Fruit fly (Drosophila melanogaster) whole organism, wandering third instar larva: Measurements from ENCODE around the gene CG6294.

Experiments used
- Abd-B ChIP-seq: fragments of >200 bp; optimal IDR thresholded peaks from 2 replicates; lab custom pipeline; 2017; ENCODE audit warnings: missing biosample characterization, missing genetic modification characterization
- CG32264 ChIP-seq: fragments of 200-800 bp; sonication (Bioruptor generic); optimal IDR thresholded peaks from 2 replicates; lab custom pipeline; 2016; ENCODE audit warnings: missing biosample characterization, missing genetic modification characterization
- CG9705 ChIP-seq: fragments of 200-800 bp; sonication (Bioruptor generic); optimal IDR thresholded peaks from 2 replicates; lab custom pipeline; 2018; ENCODE audit warnings: missing biosample characterization, mild to moderate bottlenecking, missing genetic modification characterization
- CrebA ChIP-seq: fragments of 200-800 bp; sonication (Bioruptor generic); optimal IDR thresholded peaks from 2 replicates; lab custom pipeline; 2016; ENCODE audit warnings: missing biosample characterization, mild to moderate bottlenecking, missing genetic modification characterization, borderline replicate concordance
- Dfd ChIP-seq: fragments of >200 bp; optimal IDR thresholded peaks from 2 replicates; lab custom pipeline; 2017; ENCODE audit warnings: missing biosample characterization, missing genetic modification characterization
- Dif ChIP-seq: fragments of 200-275, 200-300 bp; sonication (Bioruptor generic); optimal IDR thresholded peaks from 2 replicates; lab custom pipeline; 2018; ENCODE audit warnings: missing biosample characterization, missing genetic modification characterization; ENCODE audit not compliant: partially characterized antibody
- GATAd ChIP-seq: sonication (Bioruptor generic); optimal IDR thresholded peaks from 2 replicates; lab custom pipeline; 2016; ENCODE audit warnings: missing biosample characterization, missing genetic modification characterization
- HLH106 ChIP-seq: fragments of 200-800 bp; optimal IDR thresholded peaks from 3 replicates; lab custom pipeline; 2019; ENCODE audit warnings: missing biosample characterization, mild to moderate bottlenecking, missing genetic modification characterization, moderate library complexity
- Hnf4 ChIP-seq: fragments of 200-800 bp; sonication (Bioruptor generic); optimal IDR thresholded peaks from 2 replicates; lab custom pipeline; 2016; ENCODE audit warnings: missing biosample characterization, mild to moderate bottlenecking, missing genetic modification characterization
- Hr78 ChIP-seq: fragments of >200 bp; optimal IDR thresholded peaks from 2 replicates; lab custom pipeline; 2017; ENCODE audit warnings: missing biosample characterization, missing genetic modification characterization
- Hr83 ChIP-seq: fragments of 200-300 bp; sonication (Bioruptor generic); optimal IDR thresholded peaks from 2 replicates; lab custom pipeline; 2016; ENCODE audit warnings: missing biosample characterization, mild to moderate bottlenecking, missing genetic modification characterization, moderate library complexity; ENCODE audit not compliant: poor library complexity, severe bottlenecking
- Jra ChIP-seq: sonication (Bioruptor generic); optimal IDR thresholded peaks from 2 replicates; lab custom pipeline; 2016; ENCODE audit warnings: missing biosample characterization, missing genetic modification characterization
- Mio ChIP-seq: sonication (Bioruptor generic); optimal IDR thresholded peaks from 2 replicates; lab custom pipeline; 2016; ENCODE audit warnings: missing biosample characterization, missing genetic modification characterization
- Myc ChIP-seq: fragments of >200 bp; optimal IDR thresholded peaks from 2 replicates; lab custom pipeline; 2017
- N ChIP-seq: fragments of >200 bp; optimal IDR thresholded peaks from 2 replicates; lab custom pipeline; 2018; ENCODE audit warnings: missing biosample characterization, missing external identifiers, missing genetic modification characterization
- OdsH ChIP-seq: fragments of 200-800 bp; sonication (Bioruptor generic); optimal IDR thresholded peaks from 2 replicates; lab custom pipeline; 2016; ENCODE audit warnings: missing biosample characterization, mild to moderate bottlenecking, missing genetic modification characterization
- Rel ChIP-seq, 2 experiments: fragments of 200-800 bp; sonication (Bioruptor generic) in 1 of 2; optimal IDR thresholded peaks; 2 replicates in 1 of 2; 3 replicates in 1 of 2; lab custom pipeline; 2016 to 2019; ENCODE audit warnings: mild to moderate bottlenecking in 2 of 2, missing biosample characterization in 2 of 2, missing genetic modification characterization in 2 of 2, moderate library complexity in 1 of 2
- Sp1 ChIP-seq: fragments of 200-800 bp; sonication (Bioruptor generic); optimal IDR thresholded peaks from 3 replicates; lab custom pipeline; 2019; ENCODE audit warnings: missing biosample characterization, mild to moderate bottlenecking, missing genetic modification characterization, moderate library complexity
- Vsx2 ChIP-seq: fragments of 200-300, 225-300 bp; sonication (Bioruptor generic); optimal IDR thresholded peaks from 2 replicates; lab custom pipeline; 2018; ENCODE audit warnings: missing biosample characterization, missing genetic modification characterization; ENCODE audit not compliant: partially characterized antibody
- br ChIP-seq: fragments of 200-800 bp; sonication (Bioruptor generic); optimal IDR thresholded peaks from 2 replicates; lab custom pipeline; 2016; ENCODE audit warnings: missing biosample characterization, missing genetic modification characterization
- brk ChIP-seq: fragments of 200-800 bp; sonication (Bioruptor generic); optimal IDR thresholded peaks from 2 replicates; lab custom pipeline; 2016; ENCODE audit warnings: missing biosample characterization, mild to moderate bottlenecking, missing genetic modification characterization
- dl ChIP-seq, 2 experiments: fragments of 175-275, 200-275 bp in 1 of 2; fragments of 200-275 bp in 1 of 2; sonication (Bioruptor generic); optimal IDR thresholded peaks; lab custom pipeline; 2018; ENCODE audit warnings: mild to moderate bottlenecking in 2 of 2, missing biosample characterization in 2 of 2, missing genetic modification characterization in 2 of 2, moderate library complexity in 2 of 2; ENCODE audit not compliant: partially characterized antibody in 2 of 2, insufficient read depth in 1 of 2
- dmrt93B ChIP-seq: fragments of 200-800 bp; sonication (Bioruptor generic); optimal IDR thresholded peaks from 2 replicates; lab custom pipeline; 2018; ENCODE audit warnings: missing biosample characterization, mild to moderate bottlenecking, missing genetic modification characterization
- dsf ChIP-seq: sonication (Bioruptor generic); optimal IDR thresholded peaks from 2 replicates; lab custom pipeline; 2016; ENCODE audit warnings: missing biosample characterization, missing genetic modification characterization, borderline replicate concordance
- ey ChIP-seq: fragments of 200-800 bp; sonication (Bioruptor generic); optimal IDR thresholded peaks from 2 replicates; lab custom pipeline; 2016; ENCODE audit warnings: missing biosample characterization, missing genetic modification characterization
- foxo ChIP-seq, 2 experiments: fragments of 200-800 bp; sonication (Bioruptor generic); optimal IDR thresholded peaks; 2 replicates in 1 of 2; 3 replicates in 1 of 2; lab custom pipeline; 2016 to 2017; ENCODE audit warnings: missing biosample characterization in 2 of 2, missing genetic modification characterization in 2 of 2
- fru ChIP-seq: fragments of 200-800 bp; sonication (Bioruptor generic); optimal IDR thresholded peaks from 3 replicates; lab custom pipeline; 2016; ENCODE audit warnings: missing biosample characterization, mild to moderate bottlenecking, missing genetic modification characterization
- h ChIP-seq: fragments of 200-800 bp; sonication (Bioruptor generic); optimal IDR thresholded peaks from 3 replicates; lab custom pipeline; 2016; ENCODE audit warnings: missing biosample characterization, mild to moderate bottlenecking, missing genetic modification characterization
- jim ChIP-seq: fragments of 175-275, 200-325 bp; sonication (Bioruptor generic); optimal IDR thresholded peaks from 2 replicates; lab custom pipeline; 2016; ENCODE audit warnings: missing biosample characterization, mild to moderate bottlenecking, missing genetic modification characterization
- lola ChIP-seq: fragments of >200 bp; optimal IDR thresholded peaks from 2 replicates; lab custom pipeline; 2017; ENCODE audit warnings: missing biosample characterization, missing genetic modification characterization
- pan ChIP-seq: fragments of >200 bp; optimal IDR thresholded peaks from 2 replicates; lab custom pipeline; 2017
- psq ChIP-seq: fragments of 200-800 bp; sonication (Bioruptor generic); optimal IDR thresholded peaks from 3 replicates; lab custom pipeline; 2017; ENCODE audit warnings: missing biosample characterization, mild to moderate bottlenecking, missing genetic modification characterization, moderate library complexity
- rgr ChIP-seq: fragments of 200-800 bp; sonication (Bioruptor generic); optimal IDR thresholded peaks from 3 replicates; lab custom pipeline; 2016; ENCODE audit warnings: missing biosample characterization, mild to moderate bottlenecking, missing genetic modification characterization
- sage ChIP-seq: fragments of 200-800 bp; sonication (Bioruptor generic); optimal IDR thresholded peaks from 2 replicates; lab custom pipeline; 2016; ENCODE audit warnings: missing biosample characterization, mild to moderate bottlenecking, missing genetic modification characterization
- sv ChIP-seq: fragments of 200-800 bp; sonication (Bioruptor generic); optimal IDR thresholded peaks from 3 replicates; lab custom pipeline; 2016; ENCODE audit warnings: missing biosample characterization, missing genetic modification characterization
- tai ChIP-seq: sonication (Bioruptor generic); optimal IDR thresholded peaks from 2 replicates; lab custom pipeline; 2016; ENCODE audit warnings: missing biosample characterization, missing genetic modification characterization
- usp ChIP-seq: fragments of >200 bp; optimal IDR thresholded peaks from 2 replicates; lab custom pipeline; 2017; ENCODE audit warnings: missing biosample characterization, missing genetic modification characterization
- woc ChIP-seq: sonication (Bioruptor generic); optimal IDR thresholded peaks from 2 replicates; lab custom pipeline; 2016; ENCODE audit warnings: missing biosample characterization, mild to moderate bottlenecking, missing genetic modification characterization

The CG6294 gene

DNA sequence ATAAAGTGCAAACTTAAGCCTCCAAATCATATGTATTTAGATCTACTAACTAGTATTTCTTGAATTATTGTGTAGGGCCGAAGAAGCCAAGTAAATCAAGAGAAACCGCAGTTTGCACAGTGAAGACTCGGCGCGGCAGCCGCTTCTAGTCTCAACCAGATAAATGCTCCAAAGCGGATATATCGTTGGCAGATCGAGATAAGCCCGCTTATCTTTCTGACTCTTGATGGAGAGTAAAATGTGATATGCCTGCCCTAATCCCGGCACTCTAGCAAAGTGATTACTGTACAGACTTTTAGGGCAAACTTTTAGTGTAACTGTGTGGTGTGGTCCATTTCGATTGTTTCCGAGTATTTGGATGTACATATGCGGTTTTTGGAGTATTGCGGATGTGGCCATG is 13.7 kb upstream of the CG6294 start:
- TF ChIP-seq psq (GFP tag; lab: Kevin White, UChicago) (no peak), fru (GFP tag; lab: Kevin White, UChicago) (no peak), ey (GFP tag; lab: Kevin White, UChicago) (peak; percentile 2), sage (GFP tag; lab: Kevin White, UChicago) (no peak), foxo (GFP tag; optimal IDR thresholded peaks at IDR 0.05; lab: Kevin White, UChicago) (no peak), CG32264 (GFP tag; lab: Kevin White, UChicago) (no peak), lola (GFP tag; lab: Kevin White, UChicago) (no peak)
- TF ChIP-seq, all 38 proteins: peak for 1

DNA sequence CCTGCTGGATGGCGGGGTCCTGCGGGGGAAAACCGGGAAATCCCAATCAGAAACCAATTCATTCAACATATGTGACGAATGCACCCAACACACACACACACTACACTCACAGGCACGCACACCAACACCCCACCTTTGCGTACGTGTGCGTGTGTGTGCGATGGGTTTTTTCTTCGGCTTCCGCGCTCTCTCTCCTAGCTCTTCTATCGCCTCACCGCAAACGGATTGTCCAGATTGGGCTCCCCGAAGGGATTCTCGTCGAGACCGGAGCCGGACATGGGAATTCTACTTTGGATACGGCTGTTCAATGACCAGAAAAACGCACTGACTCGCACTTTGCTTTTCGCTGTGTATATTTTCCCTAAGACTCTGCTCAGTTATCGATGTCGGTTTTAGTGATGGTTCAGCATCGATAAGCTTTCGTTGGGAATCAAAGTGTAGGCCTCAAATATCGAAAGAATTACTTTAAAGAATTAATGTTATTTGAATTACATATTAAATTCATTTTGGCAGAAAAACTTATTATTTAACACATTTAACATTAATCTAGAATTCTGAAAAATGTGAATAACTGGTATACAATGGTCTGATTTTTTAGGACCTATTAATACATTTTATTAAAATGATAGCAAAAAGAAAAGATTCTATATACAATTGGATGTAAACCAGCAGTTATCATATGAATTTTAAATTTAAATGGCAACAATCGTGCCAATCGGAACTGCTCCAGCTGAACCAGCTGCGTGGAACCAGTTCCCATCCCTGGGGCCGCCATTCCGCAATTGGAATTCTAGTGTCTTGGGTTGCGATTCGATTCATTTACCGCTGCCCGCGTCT is 12.8 kb upstream of the CG6294 start, which contains the start of the genes Scamp and Ahcy:
Scamp (minus strand) TSS at position 394 of the 837 bp plus-strand sequence.
Ahcy (plus strand) TSS at position 772 of the 837 bp plus-strand sequence.
- TF ChIP-seq Abd-B (GFP tag; lab: Kevin White, UChicago) (no peak), Sp1 (GFP tag; lab: Kevin White, UChicago) (peak; percentile 8), Dif (GFP tag; lab: Kevin White, UChicago) (no peak), sv (GFP tag; lab: Kevin White, UChicago) (peak; percentile 1), Jra (GFP tag; lab: Kevin White, UChicago) (no peak), usp (GFP tag; lab: Kevin White, UChicago) (no peak), brk (GFP tag; lab: Kevin White, UChicago) (no peak), h (peak; percentile 23), OdsH (GFP tag; lab: Kevin White, UChicago) (no peak), N (no peak), dsf (no peak), rgr (peak; percentile 17), Dfd (GFP tag; lab: Kevin White, UChicago) (no peak), fru (GFP tag; lab: Kevin White, UChicago) (peak; percentile 29), woc (GFP tag; lab: Kevin White, UChicago) (peak; percentile 58), dl (GFP tag; optimal IDR thresholded peaks at IDR 0.05; lab: Kevin White, UChicago; ENCODE audit: insufficient read depth in 1 of 2, partially characterized antibody in 2 of 2) (no peak), Rel (GFP tag; optimal IDR thresholded peaks at IDR 0.05; lab: Kevin White, UChicago) (no peak), Rel (tag; optimal IDR thresholded peaks at IDR 0.05; lab: Kevin White, UChicago) (peak; percentile 95), br (GFP tag; lab: Kevin White, UChicago) (peak; percentile 8), foxo (GFP tag; optimal IDR thresholded peaks at IDR 0.05; lab: Kevin White, UChicago) (peak in 1 of 2 experiments; percentile 35), Myc (lab: Kevin White, UChicago) (no peak), ey (GFP tag; lab: Kevin White, UChicago) (peak; percentile 29), CG32264 (GFP tag; lab: Kevin White, UChicago) (no peak), sage (GFP tag; lab: Kevin White, UChicago) (no peak), Hnf4 (no peak), CrebA (GFP tag; lab: Kevin White, UChicago) (no peak), jim (GFP tag; lab: Kevin White, UChicago) (no peak), Mio (no peak), tai (GFP tag; lab: Kevin White, UChicago) (no peak), GATAd (GFP tag; lab: Kevin White, UChicago) (no peak), HLH106 (no peak), pan (lab: Kevin White, UChicago) (no peak), lola (GFP tag; lab: Kevin White, UChicago) (no peak), psq (GFP tag; lab: Kevin White, UChicago) (peak; percentile 18), dmrt93B (GFP tag; lab: Kevin White, UChicago) (no peak), Vsx2 (GFP tag; lab: Kevin White, UChicago) (no peak), Hr83 (GFP tag; lab: Kevin White, UChicago) (peak; percentile 19), Hr78 (GFP tag; lab: Kevin White, UChicago) (no peak), CG9705 (GFP tag; lab: Kevin White, UChicago) (no peak)
